Fruit fly (Drosophila melanogaster) whole organism, embryonic: ENCODE measurements around the gene CG3862.
A peak's percentile ranks its signal among the peaks of the same experiment; 100 is the strongest.

Experiments used
- BtbVII ChIP-seq: fragments of 200-800 bp; sonication (Bioruptor generic); optimal IDR thresholded peaks from 3 replicates; lab custom pipeline; 2017; ENCODE audit warnings: missing biosample characterization, mild to moderate bottlenecking, missing genetic modification characterization
- C15 ChIP-seq: fragments of 200-800 bp; sonication (Bioruptor generic); IDR thresholded peaks from 3 replicates; pipeline ENCODE4 v1.3.6; 2022; ENCODE audit warnings: missing biosample characterization, missing genetic modification characterization
- CG10267 ChIP-seq: fragments of 200-800 bp; sonication (Bioruptor generic); optimal IDR thresholded peaks from 2 replicates; lab custom pipeline; 2018; ENCODE audit warnings: missing biosample characterization, mild to moderate bottlenecking, missing genetic modification characterization, moderate library complexity
- CG10431 ChIP-seq: fragments of 200-800 bp; sonication (Bioruptor generic); optimal IDR thresholded peaks from 3 replicates; lab custom pipeline; 2018; ENCODE audit warnings: missing biosample characterization, mild to moderate bottlenecking, missing genetic modification characterization
- CG10462 ChIP-seq: fragments of 200-800 bp; sonication (Bioruptor generic); optimal IDR thresholded peaks from 2 replicates; lab custom pipeline; 2016; ENCODE audit warnings: missing biosample characterization, missing genetic modification characterization
- CG10654 ChIP-seq: fragments of 200-800 bp; sonication (Bioruptor generic); optimal IDR thresholded peaks from 2 replicates; lab custom pipeline; 2016; ENCODE audit warnings: missing biosample characterization, missing genetic modification characterization
- CG11085 ChIP-seq: fragments of 200-800 bp; sonication (Bioruptor generic); IDR thresholded peaks from 2 replicates; pipeline ENCODE4 v1.3.6; 2022; ENCODE audit warnings: missing biosample characterization, missing genetic modification characterization
- CG11247 ChIP-seq: fragments of 200-800 bp; sonication (Bioruptor generic); IDR thresholded peaks from 2 replicates; pipeline ENCODE4 v1.3.6; 2022; ENCODE audit warnings: missing biosample characterization, missing genetic modification characterization
- CG11504 ChIP-seq: fragments of 200-800 bp; sonication (Bioruptor generic); optimal IDR thresholded peaks from 3 replicates; lab custom pipeline; 2019; ENCODE audit warnings: missing biosample characterization, mild to moderate bottlenecking, missing genetic modification characterization, moderate library complexity
- CG11695 ChIP-seq: fragments of 200-800 bp; sonication (Bioruptor generic); IDR thresholded peaks from 3 replicates; pipeline ENCODE4 v1.3.6; 2022; ENCODE audit warnings: missing biosample characterization, missing genetic modification characterization
- CG15011 ChIP-seq: fragments of 200-800 bp; sonication (Bioruptor generic); optimal IDR thresholded peaks from 3 replicates; lab custom pipeline; 2018; ENCODE audit warnings: missing biosample characterization, mild to moderate bottlenecking, missing genetic modification characterization
- CG16813 ChIP-seq: fragments of 200-800 bp; sonication (Bioruptor generic); IDR thresholded peaks from 3 replicates; pipeline ENCODE4 v1.3.6; 2022; ENCODE audit warnings: missing biosample characterization, missing genetic modification characterization; ENCODE audit not compliant: partially characterized antibody
- CG16815 ChIP-seq: fragments of 200-800 bp; sonication (Bioruptor generic); optimal IDR thresholded peaks from 3 replicates; lab custom pipeline; 2017; ENCODE audit warnings: missing biosample characterization, mild to moderate bottlenecking, missing genetic modification characterization
- CG2889 ChIP-seq: fragments of 200-800 bp; sonication (Bioruptor generic); IDR thresholded peaks from 3 replicates; pipeline ENCODE4 v1.3.6; 2022; ENCODE audit warnings: missing biosample characterization, missing genetic modification characterization
- CG31365 ChIP-seq: fragments of 200-800 bp; sonication (Bioruptor generic); optimal IDR thresholded peaks from 2 replicates; lab custom pipeline; 2018; ENCODE audit warnings: missing biosample characterization, mild to moderate bottlenecking, missing genetic modification characterization
- CG32772 ChIP-seq: fragments of 200-800 bp; sonication (Bioruptor generic); IDR thresholded peaks from 2 replicates; pipeline ENCODE4 v1.3.6; 2022; ENCODE audit warnings: missing biosample characterization, missing genetic modification characterization
- CG3726 ChIP-seq: fragments of 200-800 bp; sonication (Bioruptor generic); IDR thresholded peaks from 3 replicates; pipeline ENCODE4, ENCODE4 v1.3.6; 2022; ENCODE audit warnings: missing biosample characterization, missing genetic modification characterization
- CG3838 ChIP-seq: fragments of 200-800 bp; sonication (Bioruptor generic); optimal IDR thresholded peaks from 3 replicates; lab custom pipeline; 2016; ENCODE audit warnings: missing biosample characterization, missing genetic modification characterization
- CG5953 ChIP-seq: fragments of 200-800 bp; sonication (Bioruptor generic); IDR thresholded peaks from 2 replicates; pipeline ENCODE4 v1.3.6; 2022; ENCODE audit warnings: missing biosample characterization, missing genetic modification characterization
- CG7271 ChIP-seq: fragments of 200-800 bp; sonication (Bioruptor generic); optimal IDR thresholded peaks from 2 replicates; lab custom pipeline; 2018; ENCODE audit warnings: missing biosample characterization, mild to moderate bottlenecking, missing genetic modification characterization, moderate library complexity
- CG8359 ChIP-seq: fragments of 200-800 bp; sonication (Bioruptor generic); optimal IDR thresholded peaks from 2 replicates; lab custom pipeline; 2017; ENCODE audit warnings: missing biosample characterization, mild to moderate bottlenecking, missing genetic modification characterization, borderline replicate concordance
- Camta ChIP-seq: fragments of 200-800 bp; sonication (Bioruptor generic); optimal IDR thresholded peaks from 2 replicates; lab custom pipeline; 2016; ENCODE audit warnings: missing biosample characterization, missing genetic modification characterization
- CkIIα-i1 ChIP-seq: fragments of 200-800 bp; sonication (Bioruptor generic); IDR thresholded peaks from 2 replicates; pipeline ENCODE4 v1.3.6; 2022; ENCODE audit warnings: missing biosample characterization, missing genetic modification characterization
- D ChIP-seq, 2 experiments: fragments of 200-800 bp in 1 of 2; fragments of >200 bp in 1 of 2; sonication (Bioruptor generic) in 1 of 2; optimal IDR thresholded peaks; 2 replicates in 1 of 2; 3 replicates in 1 of 2; lab custom pipeline; 2017; ENCODE audit warnings: mild to moderate bottlenecking in 1 of 2, missing biosample characterization in 1 of 2, missing genetic modification characterization in 1 of 2, missing genetic modification reagents in 1 of 2
- Dad ChIP-seq: fragments of 200-800 bp; sonication (Bioruptor generic); optimal IDR thresholded peaks from 3 replicates; lab custom pipeline; 2016; ENCODE audit warnings: missing biosample characterization, missing genetic modification characterization
- Ets97D ChIP-seq: fragments of 200-800 bp; sonication (Bioruptor generic); optimal IDR thresholded peaks from 3 replicates; lab custom pipeline; 2016; ENCODE audit warnings: missing biosample characterization, missing genetic modification characterization
- Fer1 ChIP-seq: fragments of 200-800 bp; sonication (Bioruptor generic); optimal IDR thresholded peaks from 2 replicates; lab custom pipeline; 2017; ENCODE audit warnings: missing biosample characterization, mild to moderate bottlenecking, missing genetic modification characterization
- HLH54F ChIP-seq: fragments of 200-800 bp; sonication (Bioruptor generic); optimal IDR thresholded peaks from 3 replicates; lab custom pipeline; 2016; ENCODE audit warnings: missing biosample characterization, missing genetic modification characterization
- Hr51 ChIP-seq, 2 experiments: fragments of 200-800 bp; sonication (Bioruptor generic); optimal IDR thresholded peaks; 2 replicates in 1 of 2; 3 replicates in 1 of 2; lab custom pipeline; 2016 to 2018; ENCODE audit warnings: missing biosample characterization in 2 of 2, missing genetic modification characterization in 2 of 2, mild to moderate bottlenecking in 1 of 2, moderate library complexity in 1 of 2
- Meics ChIP-seq: fragments of 200-800 bp; sonication (Bioruptor generic); optimal IDR thresholded peaks from 2 replicates; lab custom pipeline; 2017; ENCODE audit warnings: missing biosample characterization, mild to moderate bottlenecking, missing genetic modification characterization
- NFAT ChIP-seq: fragments of 200-800 bp; sonication (Bioruptor generic); IDR thresholded peaks from 2 replicates; pipeline ENCODE4 v1.3.6; 2022; ENCODE audit warnings: missing biosample characterization, missing genetic modification characterization
- amos ChIP-seq: fragments of 200-800 bp; sonication (Bioruptor generic); IDR thresholded peaks from 2 replicates; pipeline ENCODE4 v1.3.6; 2022; ENCODE audit warnings: missing biosample characterization, missing genetic modification characterization; ENCODE audit not compliant: partially characterized antibody
- chif ChIP-seq, 2 experiments: fragments of 200-800 bp; sonication (Bioruptor generic); optimal IDR thresholded peaks; 3 replicates each; lab custom pipeline; 2016; ENCODE audit warnings: missing biosample characterization in 2 of 2, missing genetic modification characterization in 2 of 2
- ci ChIP-seq: fragments of 200-800 bp; sonication (Bioruptor generic); IDR thresholded peaks from 3 replicates; pipeline ENCODE4 v1.3.6; 2022; ENCODE audit warnings: missing biosample characterization, missing genetic modification characterization
- dan ChIP-seq: fragments of 200-800 bp; sonication (Bioruptor generic); IDR thresholded peaks from 2 replicates; pipeline ENCODE4 v1.3.6; 2022; ENCODE audit warnings: missing biosample characterization, missing genetic modification characterization
- dmrt99B ChIP-seq: fragments of 200-800 bp; sonication (Bioruptor generic); optimal IDR thresholded peaks from 2 replicates; lab custom pipeline; 2018; ENCODE audit warnings: missing biosample characterization, mild to moderate bottlenecking, missing genetic modification characterization, moderate library complexity
- ftz-f1 ChIP-seq: fragments of 200-800 bp; sonication (Bioruptor generic); optimal IDR thresholded peaks from 2 replicates; lab custom pipeline; 2016; ENCODE audit warnings: missing biosample characterization, missing genetic modification characterization
- gcm ChIP-seq: fragments of 200-800 bp; sonication (Bioruptor generic); optimal IDR thresholded peaks from 2 replicates; lab custom pipeline; 2019; ENCODE audit warnings: missing biosample characterization, mild to moderate bottlenecking, missing genetic modification characterization, moderate library complexity
- lilli ChIP-seq: fragments of 200-800 bp; sonication (Bioruptor generic); optimal IDR thresholded peaks from 3 replicates; lab custom pipeline; 2016; ENCODE audit warnings: missing biosample characterization, missing genetic modification characterization
- mam ChIP-seq: fragments of 200-800 bp; sonication (Bioruptor generic); optimal IDR thresholded peaks from 3 replicates; lab custom pipeline; 2016; ENCODE audit warnings: missing biosample characterization, missing genetic modification characterization
- pb ChIP-seq: fragments of 200-800 bp; sonication (Bioruptor generic); optimal IDR thresholded peaks from 3 replicates; lab custom pipeline; 2016; ENCODE audit warnings: missing biosample characterization, missing genetic modification characterization
- phol ChIP-seq: fragments of 200-800 bp; sonication (Bioruptor generic); optimal IDR thresholded peaks from 3 replicates; lab custom pipeline; 2018; ENCODE audit warnings: missing biosample characterization, mild to moderate bottlenecking, missing genetic modification characterization, moderate library complexity
- sens ChIP-seq: fragments of 200-800 bp; sonication (Bioruptor generic); peaks from one replicate; lab custom pipeline; 2016; ENCODE audit warnings: missing biosample characterization, missing genetic modification characterization
- shn ChIP-seq: fragments of 200-800 bp; sonication (Bioruptor generic); optimal IDR thresholded peaks from 3 replicates; lab custom pipeline; 2016; ENCODE audit warnings: missing biosample characterization, missing genetic modification characterization
- sr ChIP-seq: fragments of 200-800 bp; sonication (Bioruptor generic); IDR thresholded peaks from 3 replicates; pipeline ENCODE4 v1.3.6; 2022; ENCODE audit warnings: missing biosample characterization, missing genetic modification characterization
- trem ChIP-seq: fragments of 200-800 bp; optimal IDR thresholded peaks from 3 replicates; lab custom pipeline; 2019; ENCODE audit warnings: missing biosample characterization, mild to moderate bottlenecking, missing genetic modification characterization, moderate library complexity
- vnd ChIP-seq: fragments of 200-800 bp; sonication (Bioruptor generic); IDR thresholded peaks from 3 replicates; pipeline ENCODE4 v1.3.6; 2022; ENCODE audit warnings: missing biosample characterization, missing genetic modification characterization; ENCODE audit not compliant: partially characterized antibody

The CG3862 gene

dm6 chr2L:847189-847987 is 21.7 kb upstream of the CG3862 start (continued):
- TF ChIP-seq ci (GFP tag; lab: Robert Waterston, UW) (no peak), sr (GFP tag; lab: Robert Waterston, UW) (no peak), Meics (peak; percentile 21), CG16815 (GFP tag; lab: Kevin White, UChicago) (no peak), CG11085 (GFP tag; lab: Robert Waterston, UW) (no peak), CG7271 (tag; lab: Kevin White, UChicago) (no peak), sens (GFP tag; lab: Kevin White, UChicago) (peak; percentile 85), lilli (GFP tag; lab: Kevin White, UChicago) (peak; percentile 2), Dad (no peak), CG16813 (GFP tag; lab: Robert Waterston, UW) (no peak), dmrt99B (tag; lab: Kevin White, UChicago) (peak; percentile 59), CG3726 (GFP tag; lab: Robert Waterston, UW) (no peak), amos (GFP tag; lab: Robert Waterston, UW) (no peak), CkIIα-i1 (GFP tag; lab: Robert Waterston, UW) (no peak), Ets97D (no peak), Fer1 (GFP tag; lab: Kevin White, UChicago) (no peak), CG11504 (tag; lab: Kevin White, UChicago) (peak; percentile 55), Hr51 (GFP tag; optimal IDR thresholded peaks at IDR 0.05; lab: Kevin White, UChicago) (peak in 1 of 2 experiments; percentile 47), phol (tag; lab: Kevin White, UChicago) (peak; percentile 22)

DNA sequence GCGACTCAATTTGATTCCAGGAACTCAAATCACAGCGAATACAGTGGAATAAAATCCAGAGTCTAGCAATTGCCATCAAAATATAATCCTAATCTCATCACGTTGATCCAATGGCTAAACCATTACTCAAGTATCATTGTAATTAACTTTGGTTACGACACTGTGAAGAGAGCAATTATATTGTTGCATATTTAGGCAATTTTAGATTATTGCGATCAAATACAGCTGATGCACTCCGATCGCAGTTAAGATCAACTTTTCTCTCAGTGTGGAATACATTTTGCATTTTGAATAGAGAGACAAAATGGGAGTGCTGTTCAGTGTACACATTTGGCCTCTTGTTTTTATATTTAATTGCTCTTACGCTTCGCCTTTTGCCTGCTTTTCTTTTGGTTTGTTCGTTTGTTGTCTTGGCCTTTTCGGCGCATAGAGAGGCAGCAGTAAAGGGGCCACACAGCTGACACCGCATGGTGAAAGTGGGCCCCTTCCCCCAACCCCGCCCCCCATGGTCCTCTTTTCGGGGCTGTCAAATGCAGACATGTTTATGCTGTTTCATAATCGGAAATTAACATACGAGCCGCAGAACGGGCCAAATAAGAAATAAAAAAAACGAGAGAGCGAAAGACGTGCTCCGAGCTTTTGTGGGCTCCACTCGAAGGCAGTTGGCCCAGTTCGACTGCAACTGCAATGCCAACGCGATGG is 20.7 kb upstream of the CG3862 start:
- TF ChIP-seq ftz-f1 (GFP tag; lab: Kevin White, UChicago) (no peak), CG8359 (GFP tag; lab: Kevin White, UChicago) (no peak), CG10462 (GFP tag; lab: Kevin White, UChicago) (peak; percentile 37), pb (GFP tag; lab: Kevin White, UChicago) (peak; percentile 66), Camta (GFP tag; lab: Kevin White, UChicago) (peak; percentile 73), CG2889 (GFP tag; lab: Robert Waterston, UW) (no peak), D (optimal IDR thresholded peaks at IDR 0.05; lab: Kevin White, UChicago) (no peak), D (GFP tag; optimal IDR thresholded peaks at IDR 0.05; lab: Kevin White, UChicago) (peak; percentile 40), shn (GFP tag; lab: Kevin White, UChicago) (peak; percentile 53), BtbVII (GFP tag; lab: Kevin White, UChicago) (peak; percentile 37), CG10654 (GFP tag; lab: Kevin White, UChicago) (peak; percentile 20), CG32772 (GFP tag; lab: Robert Waterston, UW) (peak; percentile 19; the same call in 1 of the 2 replicates), CG10267 (tag; lab: Kevin White, UChicago) (peak; percentile 42), gcm (GFP tag; lab: Kevin White, UChicago) (no peak), CG31365 (tag; lab: Kevin White, UChicago) (peak; percentile 43), dan (GFP tag; lab: Robert Waterston, UW) (no peak), CG3838 (GFP tag; lab: Kevin White, UChicago) (no peak), CG10431 (GFP tag; lab: Kevin White, UChicago) (no peak), HLH54F (GFP tag; lab: Kevin White, UChicago) (peak; percentile 38), vnd (GFP tag; lab: Robert Waterston, UW) (no peak), chif (GFP tag; optimal IDR thresholded peaks at IDR 0.05; lab: Kevin White, UChicago) (peak; percentile 52 to 77), Dad (peak; percentile 8), CG15011 (GFP tag; lab: Kevin White, UChicago) (no peak), NFAT (GFP tag; lab: Robert Waterston, UW) (0 out of 2 replicates have a peak, but pooled peaks have one; percentile 30), CG5953 (GFP tag; lab: Robert Waterston, UW) (no peak), C15 (GFP tag; lab: Robert Waterston, UW) (no peak), CG11247 (GFP tag; lab: Robert Waterston, UW) (no peak), CG11695 (no peak), trem (tag; lab: Kevin White, UChicago) (peak; percentile 25), mam (GFP tag; lab: Kevin White, UChicago) (peak; percentile 54)
